Fruit fly (Drosophila melanogaster): ENCODE data around the gene Ku80.

DNA sequence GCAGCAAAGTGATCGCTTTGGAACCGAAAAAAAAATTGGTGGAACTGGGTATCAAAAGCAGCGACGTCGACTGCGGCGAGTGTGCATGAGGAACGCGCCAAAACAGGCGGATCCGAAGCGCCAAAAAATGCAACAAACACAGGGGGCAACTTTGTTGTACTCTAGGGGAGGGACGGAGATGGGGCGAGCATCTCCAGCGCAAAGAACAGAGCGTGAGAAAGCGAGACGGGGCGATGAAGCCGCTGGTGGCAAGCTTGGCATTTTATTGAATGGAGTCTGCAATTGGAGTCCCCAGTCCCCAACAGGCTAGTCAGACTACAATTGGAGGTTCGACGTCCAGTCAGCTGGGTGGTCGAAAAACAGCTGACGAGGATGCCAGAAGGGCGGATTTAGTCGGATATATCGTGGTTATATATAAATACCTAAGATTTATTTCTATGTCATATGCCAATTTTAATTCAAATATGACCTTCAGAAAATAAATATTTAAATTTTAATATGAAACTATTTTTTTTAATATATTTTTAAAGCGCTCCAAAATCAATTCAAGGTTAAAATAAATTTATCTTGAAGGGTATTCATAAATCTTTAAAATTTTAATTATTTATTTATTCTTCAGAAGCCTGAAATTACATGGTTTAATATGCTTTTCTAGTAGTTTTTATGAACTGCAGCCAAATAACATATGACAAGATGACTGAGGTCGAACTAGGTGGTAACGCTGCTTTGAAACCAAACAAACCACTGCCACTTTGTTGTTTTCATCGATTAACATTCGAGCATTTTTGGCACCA lies 24.2 kb downstream of the Ku80 start:
- TF ChIP-seq Eip93F (GFP tag; optimal IDR thresholded peaks at IDR 0.05) (no peak), topi (GFP tag; optimal IDR thresholded peaks at IDR 0.05) (peak; percentile 66), net (GFP tag; optimal IDR thresholded peaks at IDR 0.05) (peak; percentile 66), Hr4 (GFP tag; optimal IDR thresholded peaks at IDR 0.05) (peak; percentile 47), dac (GFP tag; optimal IDR thresholded peaks at IDR 0.05) (peak; percentile 71), salr (GFP tag; optimal IDR thresholded peaks at IDR 0.05) (peak in 1 of 2 experiments; percentile 87), CG34406 (GFP tag; optimal IDR thresholded peaks at IDR 0.05) (peak; percentile 90), CG16779 (tag; optimal IDR thresholded peaks at IDR 0.05) (no peak), cyc (GFP tag; optimal IDR thresholded peaks at IDR 0.05) (peak; percentile 75), Sox15 (GFP tag; optimal IDR thresholded peaks at IDR 0.05) (peak; percentile 81), dsx (GFP tag; optimal IDR thresholded peaks at IDR 0.05; ENCODE audit: poor library complexity, severe bottlenecking) (peak; percentile 99), CG31627 (GFP tag; optimal IDR thresholded peaks at IDR 0.05) (peak; percentile 58)

Measured in whole organism, prepupa.